Worm (Caenorhabditis elegans): ENCODE data around the gene let-858.

The let-858 gene

DNA sequence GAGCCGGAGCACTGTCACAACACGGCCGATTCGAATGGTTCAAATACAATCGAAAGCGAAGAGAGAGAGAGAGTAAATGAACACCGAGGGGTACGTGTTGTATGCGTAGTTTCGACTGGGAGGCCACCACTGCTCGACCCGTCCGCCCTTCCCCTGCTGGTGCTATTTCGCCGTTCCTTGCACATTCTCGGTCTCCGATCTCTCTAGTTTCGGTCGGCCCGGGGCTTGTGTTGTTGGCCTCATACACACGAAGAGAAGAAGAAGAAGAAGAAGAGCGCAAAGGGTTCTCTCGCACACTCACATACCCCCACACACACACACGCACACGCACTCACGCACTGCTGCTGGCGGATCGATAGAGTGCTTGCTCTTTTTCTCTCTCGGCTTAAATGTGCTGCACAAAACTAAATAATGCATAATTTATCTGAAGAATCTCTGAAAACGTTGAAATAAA, 20.7 kb downstream of the let-858 start (continued):
- TF ChIP-seq nhr-28 (tag; optimal IDR thresholded peaks at IDR 0.05) (peak; percentile 91), hmg-1.1 (GFP tag; IDR thresholded peaks at IDR 0.05) (peak; percentile 89), mdl-1 (tag; optimal IDR thresholded peaks at IDR 0.05) (peak; percentile 58 to 80), dmd-9 (GFP tag; IDR thresholded peaks at IDR 0.05) (no peak), snpc-4 (tag; optimal IDR thresholded peaks at IDR 0.05) (no peak)

DNA sequence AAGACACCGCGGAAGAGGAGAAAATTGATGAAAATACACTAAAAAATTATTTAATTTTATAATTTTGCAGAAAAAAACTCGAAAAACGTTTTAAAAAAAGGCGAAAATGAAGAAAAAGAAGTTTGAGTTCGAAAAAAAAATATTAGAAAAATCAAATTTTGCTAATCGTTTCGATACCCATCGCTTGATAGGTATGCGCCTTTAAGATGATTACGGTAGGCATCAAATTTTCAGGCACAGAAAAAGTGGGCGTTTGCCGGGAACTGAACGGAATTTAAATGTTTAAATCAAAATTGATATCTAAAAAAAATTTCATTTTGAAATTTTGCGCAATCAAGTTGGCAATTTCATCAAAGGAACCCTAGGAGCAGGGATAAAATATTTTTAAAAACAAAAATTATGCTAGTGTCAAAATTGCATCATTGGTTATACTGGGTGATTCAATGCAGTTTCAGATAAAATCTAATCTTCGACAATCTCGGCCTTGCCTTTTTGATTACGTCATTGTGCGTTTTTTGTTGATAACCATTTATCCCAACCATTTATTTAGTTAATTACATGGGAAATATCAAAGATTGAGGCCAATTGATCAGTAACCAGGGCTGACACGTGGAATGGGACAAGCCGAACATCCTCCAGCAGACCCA, 21.5 kb downstream of the let-858 start:
- TF ChIP-seq unc-62 (GFP tag; optimal IDR thresholded peaks at IDR 0.05 in 1 of 2) (peak in 1 of 2 experiments; percentile 23), unc-62 (tag; optimal IDR thresholded peaks at IDR 0.05) (no peak), dmd-9 (GFP tag; IDR thresholded peaks at IDR 0.05) (no peak), snpc-4 (tag; optimal IDR thresholded peaks at IDR 0.05) (no peak), ZK546.5 (tag; optimal IDR thresholded peaks at IDR 0.05) (no peak), daf-8 (GFP tag; IDR thresholded peaks at IDR 0.05) (no peak)

- TF ChIP-seq spr-3 (GFP tag; optimal IDR thresholded peaks at IDR 0.05) (no peak), set-16 (GFP tag; IDR thresholded peaks at IDR 0.05) (peak; percentile 79)
Observed at ce11 chrII:11044193-11044568, 22.0 kb downstream of the let-858 start.

- TF ChIP-seq daf-19 (GFP tag; conservative IDR thresholded peaks at IDR 0.05) (no peak), unc-62 (GFP tag; optimal IDR thresholded peaks at IDR 0.05 in 1 of 2) (peak in 1 of 2 experiments; percentile 7), unc-62 (tag; optimal IDR thresholded peaks at IDR 0.05) (no peak), lin-38 (GFP tag; IDR thresholded peaks at IDR 0.05) (0 out of 2 replicates have a peak, but pooled peaks have one; percentile 13)
Observed at ce11 chrII:11045872-11046271, 23.7 kb downstream of the let-858 start, which contains the start of gene col-83. Gene col-83, minus strand, starts transcription at chrII:11045972.

ce11 chrII:11048930-11049329, 26.8 kb downstream of the let-858 start, which contains the start of gene F33A8.4:
Gene F33A8.4, minus strand, starts transcription at chrII:11049030.
- TF ChIP-seq aly-2 (tag; optimal IDR thresholded peaks at IDR 0.05) = no peak
- no peak for TF ChIP-seq duxl-1 (tag; optimal IDR thresholded peaks at IDR 0.05; ENCODE audit: poor library complexity)
- no peak for TF ChIP-seq lin-29 (GFP tag; IDR thresholded peaks at IDR 0.05)
- TF ChIP-seq nhr-41 (GFP tag; IDR thresholded peaks at IDR 0.05) = no peak
- TF ChIP-seq ceh-20 (GFP tag; IDR thresholded peaks at IDR 0.05) = no peak
- TF ChIP-seq hif-1 (tag; optimal IDR thresholded peaks at IDR 0.05) = no peak
- no peak for TF ChIP-seq mes-2 (tag; optimal IDR thresholded peaks at IDR 0.05; ENCODE audit: poor library complexity, severe bottlenecking)
- TF ChIP-seq zip-11 (GFP tag; IDR thresholded peaks at IDR 0.05) = no peak
- no peak for TF ChIP-seq snpc-4 (tag; optimal IDR thresholded peaks at IDR 0.05)
- TF ChIP-seq T20F7.1 (GFP tag; optimal IDR thresholded peaks at IDR 0.05) = peak; percentile 17
- no peak for TF ChIP-seq mdt-29 (GFP tag; IDR thresholded peaks at IDR 0.05)
- TF ChIP-seq nhr-25 (tag; optimal IDR thresholded peaks at IDR 0.05; ENCODE audit: borderline replicate concordance, insufficient read depth) = no peak
- no peak for TF ChIP-seq mdl-1 (tag; optimal IDR thresholded peaks at IDR 0.05)
- no peak for TF ChIP-seq lin-39 (tag; optimal IDR thresholded peaks at IDR 0.05)
- TF ChIP-seq unc-62 (GFP tag; optimal IDR thresholded peaks at IDR 0.05 in 1 of 2) = peak in 1 of 2 experiments; percentile 14
- no peak for TF ChIP-seq unc-62 (tag; optimal IDR thresholded peaks at IDR 0.05)
- TF ChIP-seq fos-1 (tag; optimal IDR thresholded peaks at IDR 0.05) = no peak
- TF ChIP-seq lin-38 (GFP tag; IDR thresholded peaks at IDR 0.05) = 0 out of 2 replicates have a peak, but pooled peaks have one; percentile 27

ce11 chrII:11049876-11050275, 27.7 kb downstream of the let-858 start, which contains the start of the genes sdhd-1 and ilkp-1:
Gene sdhd-1, minus strand, starts transcription at chrII:11049913.
Gene ilkp-1, plus strand, starts transcription at chrII:11050255.
- peak in 1 of 2 experiments; percentile 64 for TF ChIP-seq lsy-2 (tag; optimal IDR thresholded peaks at IDR 0.05)
- no peak for TF ChIP-seq tra-1 (GFP tag; IDR thresholded peaks at IDR 0.05)
- no peak for TF ChIP-seq zag-1 (tag; optimal IDR thresholded peaks at IDR 0.05)
- peak; percentile 96 for TF ChIP-seq aha-1 (tag)
- TF ChIP-seq unc-39 (tag; optimal IDR thresholded peaks at IDR 0.05) = no peak
- TF ChIP-seq T20F7.1 (GFP tag; optimal IDR thresholded peaks at IDR 0.05) = peak; percentile 97
- TF ChIP-seq nhr-42 (GFP tag; IDR thresholded peaks at IDR 0.05) = no peak
- peak in 1 of 2 experiments; percentile 98 for TF ChIP-seq hif-1 (tag; optimal IDR thresholded peaks at IDR 0.05)
- TF ChIP-seq hlh-30 (tag; optimal IDR thresholded peaks at IDR 0.05; ENCODE audit: insufficient read depth) = peak; percentile 12
- peak; percentile 47 for TF ChIP-seq mes-2 (tag; optimal IDR thresholded peaks at IDR 0.05; ENCODE audit: poor library complexity, severe bottlenecking)
- TF ChIP-seq hmg-1.1 (GFP tag; IDR thresholded peaks at IDR 0.05) = peak; percentile 43; the same call in 1 of the 2 replicates
- TF ChIP-seq dpl-1 (GFP tag; optimal IDR thresholded peaks at IDR 0.05) = peak; percentile 86
- peak; percentile 24 for TF ChIP-seq dve-1 (tag; optimal IDR thresholded peaks at IDR 0.05; ENCODE audit: insufficient read depth)
- no peak for TF ChIP-seq ceh-32 (tag; optimal IDR thresholded peaks at IDR 0.05; ENCODE audit: poor library complexity)
- no peak for TF ChIP-seq F44E2.7 (GFP tag; IDR thresholded peaks at IDR 0.05)
- no peak for TF ChIP-seq tag-97 (GFP tag; IDR thresholded peaks at IDR 0.05)
